Worm (Caenorhabditis elegans) whole organism, young adult: ENCODE measurements around the gene txt-13.

ENCODE experiments used
- F37B4.10 ChIP-seq: fragments of 200-800 bp; sonication (Bioruptor generic); IDR thresholded peaks from 2 replicates; pipeline ENCODE4 v1.3.6; 2022; ENCODE audit warnings: missing genetic modification characterization, missing compliant biosample characterization
- Y53G8AR.9 ChIP-seq: fragments of 200-800 bp; sonication (Bioruptor generic); conservative IDR thresholded peaks from 2 replicates; pipeline ENCODE4 v1.3.6; 2022; ENCODE audit warnings: missing genetic modification reagents, missing genetic modification characterization, missing compliant biosample characterization
- ceh-27 ChIP-seq: fragments of 200-800 bp; sonication (Bioruptor generic); optimal IDR thresholded peaks from 2 replicates; lab custom pipeline; 2018; ENCODE audit warnings: mild to moderate bottlenecking, missing genetic modification characterization, moderate library complexity, missing compliant biosample characterization
- ekl-4 ChIP-seq: fragments of 200-800 bp; sonication (Bioruptor generic); IDR thresholded peaks from 2 replicates; pipeline ENCODE4 v1.3.6; 2022; ENCODE audit warnings: missing genetic modification reagents, missing genetic modification characterization, missing compliant biosample characterization
- let-526 ChIP-seq: fragments of 200-800 bp; sonication (Bioruptor generic); IDR thresholded peaks from 2 replicates; pipeline ENCODE4 v1.3.6; 2022; ENCODE audit warnings: missing genetic modification reagents, missing genetic modification characterization, missing compliant biosample characterization
- lin-35 ChIP-seq, 3 experiments: fragments of 150-350 bp in 2 of 3; sonication (generic microtip) in 1 of 3; optimal IDR thresholded peaks; 2 replicates each; lab custom pipeline; 2014 to 2018; ENCODE audit warnings: missing biosample characterization in 3 of 3, missing genetic modification characterization in 3 of 3, missing genetic modification reagents in 3 of 3
- madf-8 ChIP-seq: fragments of 200-800 bp; sonication (Bioruptor generic); conservative IDR thresholded peaks from 2 replicates; pipeline ENCODE4 v1.3.6; 2022; ENCODE audit warnings: missing genetic modification reagents, missing genetic modification characterization, missing compliant biosample characterization
- nhr-120 ChIP-seq: fragments of 200-800 bp; sonication (Bioruptor generic); IDR thresholded peaks from 2 replicates; pipeline ENCODE4 v1.3.6; 2022; ENCODE audit warnings: missing genetic modification characterization, missing compliant biosample characterization
- nhr-90 ChIP-seq: sonication (generic microtip); optimal IDR thresholded peaks from 2 replicates; lab custom pipeline; 2016; ENCODE audit warnings: missing genotype, mild to moderate bottlenecking, missing genetic modification characterization, missing compliant biosample characterization
- snpc-1.3 ChIP-seq: sonication (generic microtip); optimal IDR thresholded peaks from 2 replicates; lab custom pipeline; 2017; ENCODE audit warnings: missing genetic modification characterization, mild to moderate bottlenecking, missing compliant biosample characterization, antibody characterized with exemption, moderate library complexity, missing genotype, missing genetic modification reagents; ENCODE audit not compliant: insufficient read depth
- ztf-6 ChIP-seq: fragments of 200-800 bp; sonication (Bioruptor generic); IDR thresholded peaks from 2 replicates; pipeline ENCODE4 v1.3.6; 2022; ENCODE audit warnings: missing genetic modification reagents, missing genetic modification characterization, missing compliant biosample characterization

ce11 chrII:10533985-10534384 lies 36.4 kb upstream of the txt-13 start:
- TF ChIP-seq snpc-1.3 (tag; lab: Kevin White, UChicago) (no peak), madf-8 (no peak), nhr-90 (no peak), lin-35 (GFP tag; optimal IDR thresholded peaks at IDR 0.05; lab: Kevin White, UChicago) (no peak), let-526 (no peak), F37B4.10 (GFP tag; lab: Robert Waterston, UW) (no peak), ceh-27 (GFP tag; lab: Kevin White, UChicago) (no peak), Y53G8AR.9 (GFP tag; lab: Robert Waterston, UW) (no peak), ztf-6 (GFP tag; lab: Robert Waterston, UW) (no peak), nhr-120 (GFP tag; lab: Robert Waterston, UW) (no peak), ekl-4 (no peak)
